Fruit fly (Drosophila melanogaster) whole organism, adult: ENCODE measurements around the gene CG3982.

Experiments
- CG11617 ChIP-seq: fragments of 200-800 bp; sonication (Bioruptor generic); optimal IDR thresholded peaks from 2 replicates; lab custom pipeline; 2017; ENCODE audit warnings: mild to moderate bottlenecking, missing biosample characterization, missing genetic modification reagents, missing genetic modification characterization
- CG12768 ChIP-seq: fragments of 200-800 bp; sonication (Bioruptor generic); optimal IDR thresholded peaks from 2 replicates; lab custom pipeline; 2017; ENCODE audit warnings: missing biosample characterization, missing genetic modification characterization, mild to moderate bottlenecking, moderate library complexity, missing genetic modification reagents
- CG14711 ChIP-seq: fragments of 200-800 bp; sonication (Bioruptor generic); optimal IDR thresholded peaks from 2 replicates; lab custom pipeline; 2018; ENCODE audit warnings: missing biosample characterization, mild to moderate bottlenecking, missing genetic modification characterization, moderate library complexity
- CG1620 ChIP-seq: fragments of 200-800 bp; sonication (Bioruptor generic); optimal IDR thresholded peaks from 2 replicates; lab custom pipeline; 2016; ENCODE audit warnings: missing biosample characterization, missing genetic modification characterization
- CG33017 ChIP-seq: fragments of 200-800 bp; sonication (Bioruptor generic); optimal IDR thresholded peaks from 2 replicates; lab custom pipeline; 2018; ENCODE audit warnings: missing biosample characterization, mild to moderate bottlenecking, missing genetic modification characterization, moderate library complexity
- CG5204 ChIP-seq: fragments of 200-800 bp; sonication (Bioruptor generic); optimal IDR thresholded peaks from 2 replicates; lab custom pipeline; 2016; ENCODE audit warnings: missing biosample characterization, missing genetic modification characterization
- CG7045 ChIP-seq: fragments of 200-800 bp; sonication (Bioruptor generic); optimal IDR thresholded peaks from 2 replicates; lab custom pipeline; 2017; ENCODE audit warnings: missing biosample characterization, mild to moderate bottlenecking, missing genetic modification characterization
- CG7101 ChIP-seq: fragments of 200-800 bp; sonication (Bioruptor generic); optimal IDR thresholded peaks from 2 replicates; lab custom pipeline; 2018; ENCODE audit warnings: missing biosample characterization, mild to moderate bottlenecking, missing genetic modification characterization, moderate library complexity
- Clk ChIP-seq: fragments of 200-800 bp; sonication (Bioruptor generic); optimal IDR thresholded peaks from 2 replicates; lab custom pipeline; 2017; ENCODE audit warnings: missing biosample characterization, missing genetic modification characterization
- Crg-1 ChIP-seq: fragments of 200-800 bp; sonication (Bioruptor generic); optimal IDR thresholded peaks from 2 replicates; lab custom pipeline; 2016; ENCODE audit warnings: missing biosample characterization, missing genetic modification characterization
- Hr96 ChIP-seq: fragments of 200-800 bp; sonication (Bioruptor generic); optimal IDR thresholded peaks from 2 replicates; lab custom pipeline; 2016; ENCODE audit warnings: missing biosample characterization, missing genetic modification characterization
- Mnt ChIP-seq: fragments of 200-800 bp; sonication (Bioruptor generic); optimal IDR thresholded peaks from 2 replicates; lab custom pipeline; 2016; ENCODE audit warnings: missing biosample characterization, mild to moderate bottlenecking, missing genetic modification characterization
- bab1 ChIP-seq: fragments of 200-800 bp; sonication (Bioruptor generic); optimal IDR thresholded peaks from 3 replicates; lab custom pipeline; 2019; ENCODE audit warnings: missing biosample characterization, mild to moderate bottlenecking, missing genetic modification characterization, moderate library complexity
- cic ChIP-seq: fragments of 200-800 bp; sonication (Bioruptor generic); optimal IDR thresholded peaks from 2 replicates; lab custom pipeline; 2017; ENCODE audit warnings: missing biosample characterization, mild to moderate bottlenecking, missing genetic modification characterization, moderate library complexity
- cnc ChIP-seq, 2 experiments: fragments of >200 bp; optimal IDR thresholded peaks; 2 replicates each; lab custom pipeline; 2017
- kay ChIP-seq: fragments of 200-800 bp; sonication (Bioruptor generic); peaks from one replicate; lab custom pipeline; 2016; ENCODE audit warnings: missing biosample characterization, missing genetic modification characterization, borderline replicate concordance
- ovo ChIP-seq: fragments of 200-800 bp; sonication (Bioruptor generic); optimal IDR thresholded peaks from 2 replicates; lab custom pipeline; 2016; ENCODE audit warnings: missing biosample characterization, missing genetic modification characterization
- pad ChIP-seq: fragments of 200-800 bp; sonication (Bioruptor generic); optimal IDR thresholded peaks from 3 replicates; lab custom pipeline; 2017; ENCODE audit warnings: missing biosample characterization, missing genetic modification characterization, mild to moderate bottlenecking, moderate library complexity, missing genetic modification reagents
- tj ChIP-seq: fragments of 200-800 bp; sonication (Bioruptor generic); optimal IDR thresholded peaks from 3 replicates; lab custom pipeline; 2017; ENCODE audit warnings: missing biosample characterization, mild to moderate bottlenecking, missing genetic modification characterization, moderate library complexity
- toe ChIP-seq: fragments of 200-800 bp; sonication (Bioruptor generic); optimal IDR thresholded peaks from 2 replicates; lab custom pipeline; 2016; ENCODE audit warnings: missing biosample characterization, missing genetic modification characterization

CG3982 gene

DNA sequence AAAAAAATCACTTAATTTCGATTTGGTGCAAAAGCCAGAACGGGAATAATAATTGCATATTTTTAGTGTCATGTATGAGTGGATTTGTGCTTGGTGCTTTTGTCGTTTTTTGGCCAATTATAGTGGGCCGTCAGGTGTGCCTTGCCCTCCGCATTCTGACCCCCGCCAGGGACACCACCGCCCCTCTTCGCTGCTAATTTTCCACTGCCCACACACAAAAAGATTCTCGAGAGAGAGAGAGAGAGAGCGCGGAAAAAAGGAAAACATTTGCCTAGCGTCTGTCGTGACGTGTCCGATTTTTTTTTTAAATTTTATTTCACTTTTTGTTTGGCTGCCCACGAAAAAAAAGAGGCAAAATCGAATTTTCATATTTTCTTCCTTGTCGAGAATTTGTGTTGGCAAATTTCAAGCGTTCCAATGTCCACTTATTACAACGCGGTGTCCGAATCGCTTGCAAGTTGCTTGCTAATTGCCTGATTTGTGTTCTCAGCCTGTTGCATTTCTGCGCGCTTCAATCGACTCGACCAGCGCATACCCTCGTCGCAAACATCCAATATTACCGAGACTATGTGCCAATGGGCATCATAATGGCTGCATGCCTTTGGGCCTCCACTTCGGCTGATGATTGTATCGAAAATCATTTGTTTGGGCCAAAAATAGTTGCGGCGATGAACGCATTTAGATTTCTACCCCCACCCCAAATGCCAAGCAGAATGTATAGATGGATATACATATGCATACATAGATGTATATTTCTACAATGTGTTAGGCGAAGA lies 14.8 kb upstream of the CG3982 start:
- TF ChIP-seq cnc (optimal IDR thresholded peaks at IDR 0.05; lab: Kevin White, UChicago), result no peak
- no peak for TF ChIP-seq CG12768 (GFP tag; lab: Kevin White, UChicago)
- TF ChIP-seq CG5204 (GFP tag; lab: Kevin White, UChicago), result no peak
- TF ChIP-seq CG7101 (tag; lab: Kevin White, UChicago), result no peak
- no peak for TF ChIP-seq cic (GFP tag; lab: Kevin White, UChicago)
- TF ChIP-seq Clk, result no peak
- no peak for TF ChIP-seq pad (GFP tag; lab: Kevin White, UChicago)
- no peak for TF ChIP-seq Crg-1 (GFP tag; lab: Kevin White, UChicago)
- no peak for TF ChIP-seq kay
- TF ChIP-seq tj (GFP tag; lab: Kevin White, UChicago), result no peak
- no peak for TF ChIP-seq toe (GFP tag; lab: Kevin White, UChicago)
- TF ChIP-seq Mnt, result no peak
- no peak for TF ChIP-seq CG33017 (tag; lab: Kevin White, UChicago)
- no peak for TF ChIP-seq CG11617
- no peak for TF ChIP-seq CG14711
- TF ChIP-seq Hr96, result no peak
- TF ChIP-seq bab1 (GFP tag; lab: Kevin White, UChicago), result no peak
- TF ChIP-seq CG7045 (GFP tag; lab: Kevin White, UChicago), result no peak

DNA sequence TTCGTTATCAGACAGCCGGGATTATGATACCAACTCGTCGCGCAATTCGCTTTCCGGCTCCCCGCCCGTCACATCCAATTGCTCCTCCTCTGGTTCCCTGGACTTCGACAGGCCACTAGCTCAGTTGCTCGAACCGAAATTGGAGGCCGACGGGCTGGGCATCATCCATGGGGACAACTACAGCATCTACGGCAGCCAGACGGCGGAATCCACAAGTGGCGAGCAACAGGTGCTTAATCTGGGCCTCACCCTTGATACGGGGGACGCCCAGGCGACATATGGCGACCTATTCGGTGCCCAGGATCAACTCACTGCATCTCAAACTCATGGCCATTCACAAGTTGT lies 13.4 kb upstream of the CG3982 start:
- TF ChIP-seq Mnt (no peak), CG12768 (GFP tag; lab: Kevin White, UChicago) (peak; percentile 34)

DNA sequence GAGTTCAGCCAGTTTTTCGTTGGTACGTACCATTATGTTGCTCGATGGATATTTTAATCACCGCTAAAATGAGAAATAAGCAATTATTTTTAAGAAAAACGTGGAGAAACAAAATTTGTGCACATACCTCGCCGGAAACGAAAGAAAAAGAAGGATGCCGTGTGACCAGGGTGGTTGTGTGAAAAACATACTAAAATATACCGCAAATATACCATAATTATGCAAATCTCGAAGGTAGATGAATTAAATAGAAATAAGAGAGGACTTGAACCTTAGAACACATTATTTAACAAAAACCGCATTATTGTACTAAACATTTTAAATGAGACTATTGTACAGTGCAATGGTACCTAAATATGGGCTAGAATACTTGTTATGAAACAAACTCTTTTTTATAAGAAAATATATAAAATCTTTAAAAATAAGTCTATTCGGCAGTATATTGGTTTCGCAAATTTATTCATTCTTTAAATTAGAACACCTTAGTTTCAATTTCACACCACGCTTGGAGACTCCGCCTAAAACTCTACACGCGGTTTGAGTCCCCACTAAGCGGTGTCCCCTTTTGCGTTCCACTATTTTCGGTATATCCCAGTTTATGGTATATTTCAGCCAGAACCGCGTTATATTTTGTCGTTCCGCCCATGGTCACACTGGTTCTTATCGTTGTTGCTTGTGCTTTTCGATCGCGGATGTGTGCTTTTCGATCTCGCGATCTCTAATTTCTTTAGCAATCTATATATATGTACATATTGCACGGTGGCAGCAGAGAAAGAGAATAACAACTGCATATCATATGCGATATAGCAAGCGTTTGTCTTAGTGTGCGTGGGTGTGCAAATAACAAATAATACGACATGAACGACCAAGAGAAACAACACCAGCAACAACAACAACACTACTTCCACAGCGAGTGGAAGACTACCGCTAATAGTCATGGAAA lies 12.7 kb upstream of the CG3982 start, which contains the start of the genes RpS17 and MTF-1:
Gene RpS17 (minus strand): TSS at position 157 of the 943 bp plus-strand sequence.
Gene MTF-1 (plus strand): TSS at position 648 of the 943 bp plus-strand sequence.
- TF ChIP-seq Crg-1 (GFP tag; lab: Kevin White, UChicago), result peak; percentile 33
- TF ChIP-seq CG7101 (tag; lab: Kevin White, UChicago), result peak; percentile 66
- peak; percentile 51 for TF ChIP-seq CG33017 (tag; lab: Kevin White, UChicago)
- peak; percentile 61 for TF ChIP-seq CG1620
- peak; percentile 48 for TF ChIP-seq cic (GFP tag; lab: Kevin White, UChicago)
- peak; percentile 40 for TF ChIP-seq Hr96
- TF ChIP-seq kay, result no peak
- peak; percentile 47 for TF ChIP-seq CG12768 (GFP tag; lab: Kevin White, UChicago)
- peak; percentile 1 for TF ChIP-seq Clk
- TF ChIP-seq CG14711, result peak; percentile 50
- peak; percentile 15 for TF ChIP-seq CG7045 (GFP tag; lab: Kevin White, UChicago)
- no peak for TF ChIP-seq toe (GFP tag; lab: Kevin White, UChicago)
- peak; percentile 24 for TF ChIP-seq pad (GFP tag; lab: Kevin White, UChicago)
- peak; percentile 19 for TF ChIP-seq ovo (GFP tag; lab: Kevin White, UChicago)
- peak; percentile 27 for TF ChIP-seq tj (GFP tag; lab: Kevin White, UChicago)
- peak; percentile 87 for TF ChIP-seq Mnt
- peak; percentile 70 for TF ChIP-seq bab1 (GFP tag; lab: Kevin White, UChicago)
- TF ChIP-seq CG5204 (GFP tag; lab: Kevin White, UChicago), result no peak
- TF ChIP-seq CG11617, result peak; percentile 73
- TF ChIP-seq cnc (optimal IDR thresholded peaks at IDR 0.05; lab: Kevin White, UChicago), result no peak

DNA sequence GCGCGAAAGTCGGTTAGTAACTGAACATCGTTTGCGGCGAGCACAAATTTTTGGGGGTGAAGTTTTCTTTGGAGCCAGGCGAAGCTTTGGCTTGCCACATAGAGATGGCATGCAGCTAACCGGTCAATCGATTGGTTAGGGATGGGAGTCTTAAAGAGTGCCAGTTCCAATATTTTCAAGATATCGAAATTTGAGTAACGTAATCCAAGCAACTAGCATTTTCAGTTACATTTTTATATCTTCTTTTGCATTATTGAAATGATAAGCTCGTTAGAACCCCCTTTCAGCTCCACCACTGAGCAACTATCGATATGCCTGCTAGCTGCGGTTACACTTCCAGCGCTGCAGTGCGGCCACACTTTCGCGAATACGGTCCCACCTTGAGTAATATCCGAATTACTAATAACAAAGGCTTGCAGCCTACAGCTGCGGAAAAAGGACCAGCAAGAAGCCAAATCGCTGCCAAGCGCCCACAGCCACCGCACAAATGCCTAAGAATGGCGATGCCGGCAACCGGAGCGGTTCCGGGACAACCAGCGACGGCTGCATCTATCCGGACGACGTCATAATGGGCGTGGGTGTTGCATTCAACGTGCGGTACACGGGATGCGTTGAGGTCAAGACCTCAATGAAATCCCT lies 9.6 kb upstream of the CG3982 start, which contains the start of the genes Atat and Shc:
Gene Atat (minus strand): TSS at position 103 of the 639 bp plus-strand sequence.
Gene Shc (plus strand): TSS at position 355 of the 639 bp plus-strand sequence.
- peak; percentile 99 for TF ChIP-seq CG12768 (GFP tag; lab: Kevin White, UChicago)
- peak; percentile 97 for TF ChIP-seq CG33017 (tag; lab: Kevin White, UChicago)
- peak; percentile 96 for TF ChIP-seq ovo (GFP tag; lab: Kevin White, UChicago)
- peak; percentile 100 for TF ChIP-seq Hr96
- peak; percentile 100 for TF ChIP-seq CG1620
- peak; percentile 89 for TF ChIP-seq tj (GFP tag; lab: Kevin White, UChicago)
- peak; percentile 99 for TF ChIP-seq bab1 (GFP tag; lab: Kevin White, UChicago)
- TF ChIP-seq CG7045 (GFP tag; lab: Kevin White, UChicago), result peak; percentile 98
- peak; percentile 95 for TF ChIP-seq CG14711
- TF ChIP-seq Mnt, result peak; percentile 94
- TF ChIP-seq cic (GFP tag; lab: Kevin White, UChicago), result peak; percentile 89
- no peak for TF ChIP-seq cnc (optimal IDR thresholded peaks at IDR 0.05; lab: Kevin White, UChicago)
- TF ChIP-seq Crg-1 (GFP tag; lab: Kevin White, UChicago), result peak; percentile 99
- peak; percentile 99 for TF ChIP-seq CG7101 (tag; lab: Kevin White, UChicago)
- peak; percentile 99 for TF ChIP-seq Clk
- TF ChIP-seq kay, result peak; percentile 97
- TF ChIP-seq CG11617, result peak; percentile 97
- TF ChIP-seq CG5204 (GFP tag; lab: Kevin White, UChicago), result no peak
- TF ChIP-seq pad (GFP tag; lab: Kevin White, UChicago), result peak; percentile 95
- peak; percentile 100 for TF ChIP-seq toe (GFP tag; lab: Kevin White, UChicago)

DNA sequence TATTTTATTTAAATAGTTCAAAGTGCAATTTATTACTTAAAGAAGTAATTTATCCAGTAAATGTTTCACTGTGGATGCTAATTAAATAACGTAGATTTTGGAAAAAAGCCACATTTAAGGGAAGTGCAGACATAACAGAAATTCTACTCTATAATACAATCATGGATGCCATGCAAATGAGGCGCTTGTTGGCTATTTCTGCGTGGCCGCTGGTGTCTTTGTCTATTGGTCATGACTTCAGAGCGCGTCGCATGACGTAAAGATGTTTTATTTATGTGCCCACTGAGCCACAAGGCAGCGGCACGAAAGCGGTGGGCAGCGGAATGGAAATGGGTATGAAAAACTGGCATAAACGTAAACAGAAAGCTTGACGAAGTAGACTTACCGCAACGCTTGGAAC lies 8.7 kb upstream of the CG3982 start:
- no peak for TF ChIP-seq toe (GFP tag; lab: Kevin White, UChicago)
- no peak for TF ChIP-seq kay
- TF ChIP-seq CG33017 (tag; lab: Kevin White, UChicago), result no peak
- TF ChIP-seq Hr96, result no peak
- no peak for TF ChIP-seq CG14711
- no peak for TF ChIP-seq bab1 (GFP tag; lab: Kevin White, UChicago)
- no peak for TF ChIP-seq cnc (optimal IDR thresholded peaks at IDR 0.05; lab: Kevin White, UChicago)
- no peak for TF ChIP-seq CG11617
- TF ChIP-seq CG7045 (GFP tag; lab: Kevin White, UChicago), result no peak
- no peak for TF ChIP-seq pad (GFP tag; lab: Kevin White, UChicago)
- no peak for TF ChIP-seq CG7101 (tag; lab: Kevin White, UChicago)
- TF ChIP-seq CG12768 (GFP tag; lab: Kevin White, UChicago), result no peak
